Worm (Caenorhabditis elegans) whole organism, L3 larva: ENCODE data around the gene bcc-1.

Experiments used
- R02D3.7 ChIP-seq: fragments of 150-350 bp; optimal IDR thresholded peaks from 2 replicates; lab custom pipeline; 2014; ENCODE audit warnings: missing biosample characterization, missing genetic modification characterization
- ZK546.5 ChIP-seq: sonication (generic microtip); optimal IDR thresholded peaks from 2 replicates; lab custom pipeline; 2017; ENCODE audit warnings: missing biosample characterization, missing genetic modification characterization
- aly-2 ChIP-seq: fragments of 150-350 bp; optimal IDR thresholded peaks from 2 replicates; lab custom pipeline; 2014; ENCODE audit warnings: missing biosample characterization, missing genetic modification characterization
- ama-1 ChIP-seq: fragments of 150-350 bp; optimal IDR thresholded peaks from 2 replicates; lab custom pipeline; 2018
- ceh-16 ChIP-seq: sonication (generic microtip); optimal IDR thresholded peaks from 2 replicates; lab custom pipeline; 2017; ENCODE audit warnings: missing biosample characterization, missing genetic modification characterization
- ceh-28 ChIP-seq: fragments of 150-350 bp; optimal IDR thresholded peaks from 2 replicates; lab custom pipeline; 2014; ENCODE audit warnings: missing biosample characterization, missing genetic modification reagents, missing genetic modification characterization
- ceh-82 ChIP-seq: fragments of 150-350 bp; optimal IDR thresholded peaks from 2 replicates; lab custom pipeline; 2014; ENCODE audit warnings: missing biosample characterization, missing genetic modification characterization
- ceh-9 ChIP-seq: sonication (generic microtip); optimal IDR thresholded peaks from 2 replicates; lab custom pipeline; 2018; ENCODE audit warnings: missing biosample characterization, missing genetic modification characterization
- egl-27 ChIP-seq: sonication (generic microtip); optimal IDR thresholded peaks from 4 replicates; lab custom pipeline; 2017; ENCODE audit warnings: missing biosample characterization, missing genetic modification reagents, missing genetic modification characterization
- egl-5 ChIP-seq: fragments of 150-350 bp; optimal IDR thresholded peaks from 2 replicates; lab custom pipeline; 2017; ENCODE audit warnings: missing biosample characterization, missing genetic modification reagents, missing genetic modification characterization, inconsistent platforms
- elt-1 ChIP-seq: fragments of 150-350 bp; optimal IDR thresholded peaks from 2 replicates; lab custom pipeline; 2014; ENCODE audit warnings: missing biosample characterization, missing genetic modification characterization
- elt-2 ChIP-seq: sonication (generic microtip); optimal IDR thresholded peaks from 2 replicates; lab custom pipeline; 2016; ENCODE audit warnings: missing genetic modification reagents, mild to moderate bottlenecking, missing genetic modification characterization, missing compliant biosample characterization
- elt-3 ChIP-seq, 3 experiments: fragments of 150-350 bp in 1 of 3; sonication (generic microtip) in 2 of 3; optimal IDR thresholded peaks; 2 replicates in 2 of 3; 4 replicates in 1 of 3; lab custom pipeline; 2014 to 2017; ENCODE audit warnings: missing biosample characterization in 3 of 3, missing genetic modification characterization in 3 of 3
- eor-1 ChIP-seq, 2 experiments: fragments of 150-350 bp; optimal IDR thresholded peaks; 2 replicates each; lab custom pipeline; 2014 to 2018; ENCODE audit warnings: missing biosample characterization in 2 of 2, missing genetic modification characterization in 2 of 2
- fkh-10 ChIP-seq: sonication (generic microtip); optimal IDR thresholded peaks from 2 replicates; lab custom pipeline; 2017; ENCODE audit warnings: missing biosample characterization, missing genetic modification reagents, missing genetic modification characterization
- fkh-2 ChIP-seq: fragments of 150-350 bp; optimal IDR thresholded peaks from 2 replicates; lab custom pipeline; 2014; ENCODE audit warnings: missing biosample characterization, missing genetic modification reagents, missing genetic modification characterization
- fos-1 ChIP-seq: fragments of 150-350 bp; optimal IDR thresholded peaks from 2 replicates; lab custom pipeline; 2014; ENCODE audit warnings: missing biosample characterization, missing genetic modification characterization
- hmg-11 ChIP-seq: sonication (generic microtip); optimal IDR thresholded peaks from 2 replicates; lab custom pipeline; 2016; ENCODE audit warnings: missing genetic modification characterization, missing compliant biosample characterization
- jun-1 ChIP-seq: fragments of 150-350 bp; optimal IDR thresholded peaks from 2 replicates; lab custom pipeline; 2014; ENCODE audit warnings: missing biosample characterization, missing genetic modification reagents, missing genetic modification characterization
- lin-15B ChIP-seq: fragments of 150-350 bp; optimal IDR thresholded peaks from 2 replicates; lab custom pipeline; 2014; ENCODE audit warnings: missing biosample characterization, missing genetic modification characterization
- lin-39 ChIP-seq: fragments of 150-350 bp; optimal IDR thresholded peaks from 2 replicates; lab custom pipeline; 2018; ENCODE audit warnings: missing biosample characterization, missing genetic modification reagents, missing genetic modification characterization
- lsy-12 ChIP-seq: sonication (generic microtip); optimal IDR thresholded peaks from 2 replicates; lab custom pipeline; 2016; ENCODE audit warnings: mild to moderate bottlenecking, missing genetic modification characterization, missing compliant biosample characterization
- mdl-1 ChIP-seq: fragments of 150-350 bp; optimal IDR thresholded peaks from 2 replicates; lab custom pipeline; 2014; ENCODE audit warnings: missing biosample characterization, missing genetic modification characterization
- mml-1 ChIP-seq: fragments of 150-350 bp; sonication (generic microtip); optimal IDR thresholded peaks from 3 replicates; lab custom pipeline; 2014; ENCODE audit warnings: missing biosample characterization, missing genetic modification characterization
- nfya-1 ChIP-seq: sonication (generic microtip); optimal IDR thresholded peaks from 2 replicates; lab custom pipeline; 2017; ENCODE audit warnings: missing genetic modification characterization, mild to moderate bottlenecking, missing compliant biosample characterization, antibody characterized with exemption, moderate library complexity; ENCODE audit not compliant: insufficient read depth
- nhr-11 ChIP-seq: fragments of 150-350 bp; optimal IDR thresholded peaks from 2 replicates; lab custom pipeline; 2014; ENCODE audit warnings: missing biosample characterization, missing genetic modification characterization
- nhr-23 ChIP-seq: fragments of 150-350 bp; optimal IDR thresholded peaks from 2 replicates; lab custom pipeline; 2014; ENCODE audit warnings: missing biosample characterization, missing genetic modification reagents, missing genetic modification characterization
- nhr-25 ChIP-seq: sonication (generic microtip); optimal IDR thresholded peaks from 2 replicates; lab custom pipeline; 2017; ENCODE audit warnings: missing biosample characterization, missing genetic modification characterization
- nhr-28 ChIP-seq: fragments of 150-350 bp; optimal IDR thresholded peaks from 2 replicates; lab custom pipeline; 2014; ENCODE audit warnings: missing biosample characterization, missing genetic modification characterization
- nhr-43 ChIP-seq: sonication (generic microtip); optimal IDR thresholded peaks from 2 replicates; lab custom pipeline; 2016; ENCODE audit warnings: mild to moderate bottlenecking, missing genetic modification characterization, missing compliant biosample characterization; ENCODE audit not compliant: poor library complexity, severe bottlenecking
- nhr-67 ChIP-seq: fragments of 150-350 bp; optimal IDR thresholded peaks from 2 replicates; lab custom pipeline; 2014; ENCODE audit warnings: missing biosample characterization, missing genetic modification characterization
- nhr-76 ChIP-seq: fragments of 150-350 bp; sonication (generic microtip); optimal IDR thresholded peaks from 5 replicates; lab custom pipeline; 2014; ENCODE audit warnings: missing biosample characterization, missing genetic modification characterization
- nhr-77 ChIP-seq: fragments of 150-350 bp; optimal IDR thresholded peaks from 2 replicates; lab custom pipeline; 2014; ENCODE audit warnings: missing biosample characterization, missing genetic modification characterization
- pha-4 ChIP-seq: fragments of 150-350 bp; optimal IDR thresholded peaks from 2 replicates; lab custom pipeline; 2014; ENCODE audit warnings: missing biosample characterization, missing genetic modification reagents, missing genetic modification characterization
- pqm-1 ChIP-seq: fragments of 150-350 bp; optimal IDR thresholded peaks from 2 replicates; lab custom pipeline; 2017; ENCODE audit warnings: missing biosample characterization, missing genetic modification characterization, inconsistent platforms
- sea-2 ChIP-seq: fragments of 150-350 bp; sonication (generic microtip); optimal IDR thresholded peaks from 4 replicates; lab custom pipeline; 2014; ENCODE audit warnings: missing biosample characterization, missing genetic modification reagents, missing genetic modification characterization
- skn-1 ChIP-seq: fragments of 150-350 bp; optimal IDR thresholded peaks from 2 replicates; lab custom pipeline; 2014; ENCODE audit warnings: missing biosample characterization, missing genetic modification characterization
- snpc-4 ChIP-seq: fragments of 150-350 bp; optimal IDR thresholded peaks from 2 replicates; lab custom pipeline; 2014; ENCODE audit warnings: missing biosample characterization, missing genetic modification characterization
- tbx-2 ChIP-seq: sonication (generic microtip); optimal IDR thresholded peaks from 2 replicates; lab custom pipeline; 2016; ENCODE audit warnings: mild to moderate bottlenecking, missing genetic modification characterization, missing compliant biosample characterization
- unc-39 ChIP-seq: sonication (generic microtip); optimal IDR thresholded peaks from 4 replicates; lab custom pipeline; 2017; ENCODE audit warnings: missing biosample characterization, missing genetic modification characterization
- unc-62 ChIP-seq: fragments of 150-350 bp; sonication (generic microtip); optimal IDR thresholded peaks from 4 replicates; lab custom pipeline; 2014; ENCODE audit warnings: missing biosample characterization, missing genetic modification reagents, missing genetic modification characterization
- zag-1 ChIP-seq: fragments of 150-350 bp; optimal IDR thresholded peaks from 2 replicates; lab custom pipeline; 2014; ENCODE audit warnings: missing biosample characterization, missing genetic modification characterization
- ztf-11 ChIP-seq: fragments of 150-350 bp; optimal IDR thresholded peaks from 2 replicates; lab custom pipeline; 2014; ENCODE audit warnings: missing biosample characterization, missing genetic modification characterization
- ztf-4 ChIP-seq: fragments of 150-350 bp; optimal IDR thresholded peaks from 2 replicates; lab custom pipeline; 2014; ENCODE audit warnings: missing biosample characterization, missing genetic modification characterization

bcc-1 gene

DNA sequence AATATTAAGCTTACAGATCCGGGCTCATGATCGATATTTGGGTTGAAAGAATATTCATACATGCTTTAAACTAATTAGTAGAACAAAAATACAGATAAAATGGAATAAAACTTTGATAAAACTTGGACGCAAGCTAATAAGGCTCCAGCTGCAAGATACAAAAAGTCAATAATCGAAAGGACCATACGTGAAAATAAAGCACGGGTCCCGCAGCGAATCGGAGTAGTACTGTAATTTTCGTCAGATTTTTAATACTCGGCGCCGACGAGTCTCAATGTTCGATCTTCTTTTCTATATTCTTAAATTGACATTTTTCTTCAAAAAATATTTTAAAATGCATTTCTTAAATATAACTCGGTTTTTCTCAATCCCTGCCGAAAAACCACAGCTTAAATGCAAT, 32.3 kb upstream of the bcc-1 start, which contains the start of gene spo-11:
Gene spo-11, minus strand, starts transcription at position 189 of the 400 bp plus-strand sequence.
- no peak for TF ChIP-seq egl-5 (tag; lab: Kevin White, UChicago)
- no peak for TF ChIP-seq pqm-1
- no peak for TF ChIP-seq elt-3 (tag; optimal IDR thresholded peaks at IDR 0.05; lab: Kevin White, UChicago)
- no peak for TF ChIP-seq aly-2
- TF ChIP-seq zag-1 (tag; lab: Kevin White, UChicago): no peak
- TF ChIP-seq ceh-9 (tag; lab: Kevin White, UChicago): no peak
- TF ChIP-seq tbx-2 (tag; lab: Kevin White, UChicago): no peak
- no peak for TF ChIP-seq fkh-10 (GFP tag; lab: Kevin White, UChicago)
- no peak for TF ChIP-seq mml-1 (tag; lab: Kevin White, UChicago)
- no peak for TF ChIP-seq unc-62 (GFP tag; lab: Kevin White, UChicago)
- no peak for TF ChIP-seq ceh-28 (tag; lab: Kevin White, UChicago)
- TF ChIP-seq ZK546.5 (tag; lab: Kevin White, UChicago): no peak
- TF ChIP-seq nfya-1 (tag; lab: Kevin White, UChicago): no peak
- TF ChIP-seq nhr-43 (tag; lab: Kevin White, UChicago): no peak
- TF ChIP-seq nhr-76 (tag; lab: Kevin White, UChicago): no peak

- TF ChIP-seq nfya-1 (tag; lab: Kevin White, UChicago) (peak; percentile 5), sea-2 (GFP tag; lab: Kevin White, UChicago) (no peak), ama-1 (lab: Kevin White, UChicago) (peak; percentile 36), pha-4 (tag; lab: Kevin White, UChicago) (peak; percentile 76), elt-3 (tag; optimal IDR thresholded peaks at IDR 0.05; lab: Kevin White, UChicago) (peak in 1 of 3 experiments; percentile 29), nhr-23 (tag; lab: Kevin White, UChicago) (peak; percentile 82), snpc-4 (no peak), nhr-25 (tag; lab: Kevin White, UChicago) (peak; percentile 58), fkh-2 (no peak), elt-1 (tag; lab: Kevin White, UChicago) (peak; percentile 92)
Observed at ce11 chrIV:11119972-11120562, 27.7 kb upstream of the bcc-1 start.

ce11 chrIV:11118837-11119491, 26.6 kb upstream of the bcc-1 start, which contains the start of the genes imp-2 and enpl-1:
Gene imp-2, minus strand, starts transcription at chrIV:11118887.
Gene enpl-1, plus strand, starts transcription at chrIV:11119298.
- TF ChIP-seq hmg-11 (tag; lab: Kevin White, UChicago) (peak; percentile 89), R02D3.7 (tag; lab: Kevin White, UChicago) (peak; percentile 78), skn-1 (tag; lab: Kevin White, UChicago) (peak; percentile 76), elt-2 (tag; lab: Kevin White, UChicago) (peak; percentile 81), nhr-76 (tag; lab: Kevin White, UChicago) (no peak), ztf-11 (tag; lab: Kevin White, UChicago) (no peak), aly-2 (no peak), ama-1 (lab: Kevin White, UChicago) (peak; percentile 42), ZK546.5 (tag; lab: Kevin White, UChicago) (no peak), pha-4 (tag; lab: Kevin White, UChicago) (peak; percentile 94), ceh-16 (tag; lab: Kevin White, UChicago) (no peak), mdl-1 (tag; lab: Kevin White, UChicago) (peak; percentile 84), jun-1 (tag; lab: Kevin White, UChicago) (peak; percentile 86), ztf-4 (tag; lab: Kevin White, UChicago) (no peak), nhr-28 (no peak), ceh-82 (tag; lab: Kevin White, UChicago) (no peak), sea-2 (GFP tag; lab: Kevin White, UChicago) (no peak), nhr-11 (tag; lab: Kevin White, UChicago) (peak; percentile 18), zag-1 (tag; lab: Kevin White, UChicago) (peak; percentile 50), lin-15B (tag; lab: Kevin White, UChicago) (peak; percentile 92), ceh-9 (tag; lab: Kevin White, UChicago) (no peak), nfya-1 (tag; lab: Kevin White, UChicago) (peak; percentile 100), elt-3 (tag; optimal IDR thresholded peaks at IDR 0.05; lab: Kevin White, UChicago) (no peak), lsy-12 (tag; lab: Kevin White, UChicago) (peak; percentile 97), nhr-43 (tag; lab: Kevin White, UChicago) (peak; percentile 50), nhr-23 (tag; lab: Kevin White, UChicago) (peak; percentile 92), fos-1 (tag; lab: Kevin White, UChicago) (no peak), mml-1 (tag; lab: Kevin White, UChicago) (no peak), elt-1 (tag; lab: Kevin White, UChicago) (peak; percentile 37), nhr-67 (tag; lab: Kevin White, UChicago) (no peak), nhr-25 (tag; lab: Kevin White, UChicago) (peak; percentile 41), ceh-28 (tag; lab: Kevin White, UChicago) (peak; percentile 79), eor-1 (tag; optimal IDR thresholded peaks at IDR 0.05; lab: Kevin White, UChicago) (no peak), nhr-77 (tag; lab: Kevin White, UChicago) (no peak), unc-39 (tag; lab: Kevin White, UChicago) (no peak), fkh-2 (no peak), egl-27 (tag; lab: Kevin White, UChicago) (peak; percentile 25), unc-62 (GFP tag; lab: Kevin White, UChicago) (no peak), tbx-2 (tag; lab: Kevin White, UChicago) (peak; percentile 71), lin-39 (tag; lab: Kevin White, UChicago) (peak; percentile 97), pqm-1 (peak; percentile 62)
